Fruit fly (Drosophila melanogaster) whole organism, prepupa: ENCODE measurements around the gene CG6178.

Experiments used
- CG10631 ChIP-seq: fragments of 200-800 bp; sonication (Bioruptor generic); optimal IDR thresholded peaks from 2 replicates; lab custom pipeline; 2016; ENCODE audit warnings: missing biosample characterization, missing genetic modification characterization
- CG10669 ChIP-seq: fragments of 200-800 bp; sonication (Bioruptor generic); optimal IDR thresholded peaks from 3 replicates; lab custom pipeline; 2018; ENCODE audit warnings: missing biosample characterization, mild to moderate bottlenecking, missing genetic modification characterization, moderate library complexity
- CG11294 ChIP-seq: fragments of 200-800 bp; sonication (Bioruptor generic); IDR thresholded peaks from 2 replicates; pipeline ENCODE4 v1.3.6; 2022; ENCODE audit warnings: missing biosample characterization, missing genetic modification characterization
- CG1621 ChIP-seq: fragments of 200-800 bp; sonication (Bioruptor generic); optimal IDR thresholded peaks from 3 replicates; lab custom pipeline; 2018; ENCODE audit warnings: missing biosample characterization, mild to moderate bottlenecking, missing genetic modification characterization
- CG3032 ChIP-seq: fragments of 200-800 bp; optimal IDR thresholded peaks from 2 replicates; lab custom pipeline; 2019; ENCODE audit warnings: missing biosample characterization, mild to moderate bottlenecking, missing genetic modification characterization, moderate library complexity
- CG31627 ChIP-seq: fragments of 200-800 bp; sonication (Bioruptor generic); optimal IDR thresholded peaks from 3 replicates; lab custom pipeline; 2016; ENCODE audit warnings: missing biosample characterization, missing genetic modification characterization
- CG32006 ChIP-seq: fragments of 200-800 bp; sonication (Bioruptor generic); optimal IDR thresholded peaks from 3 replicates; lab custom pipeline; 2017; ENCODE audit warnings: missing biosample characterization, mild to moderate bottlenecking, missing genetic modification characterization
- CG34406 ChIP-seq: fragments of 200-800 bp; sonication (Bioruptor generic); optimal IDR thresholded peaks from 3 replicates; lab custom pipeline; 2016; ENCODE audit warnings: missing biosample characterization, missing genetic modification characterization
- CG6163 ChIP-seq: fragments of 200-800 bp; sonication (Bioruptor generic); IDR thresholded peaks from 3 replicates; pipeline ENCODE4 v1.3.6; 2022; ENCODE audit warnings: missing biosample characterization, missing genetic modification characterization
- CG8119 ChIP-seq: fragments of 200-800 bp; sonication (Bioruptor generic); IDR thresholded peaks from 3 replicates; pipeline ENCODE4 v1.3.6; 2022; ENCODE audit warnings: missing biosample characterization, missing genetic modification characterization
- CG8319 ChIP-seq: fragments of 200-800 bp; sonication (Bioruptor generic); optimal IDR thresholded peaks from 3 replicates; lab custom pipeline; 2016; ENCODE audit warnings: missing biosample characterization, missing genetic modification characterization
- Eip75B ChIP-seq: fragments of 200-800 bp; sonication (Bioruptor generic); optimal IDR thresholded peaks from 3 replicates; lab custom pipeline; 2016; ENCODE audit warnings: missing biosample characterization, missing genetic modification characterization
- Eip78C ChIP-seq: fragments of 200-800 bp; sonication (Bioruptor generic); peaks from one replicate; lab custom pipeline; 2016; ENCODE audit warnings: missing biosample characterization, missing genetic modification characterization
- Ets21C ChIP-seq: fragments of 200-800 bp; sonication (Bioruptor generic); optimal IDR thresholded peaks from 3 replicates; lab custom pipeline; 2016; ENCODE audit warnings: missing biosample characterization, missing genetic modification characterization
- Ets96B ChIP-seq: fragments of 200-800 bp; optimal IDR thresholded peaks from 2 replicates; lab custom pipeline; 2019; ENCODE audit warnings: missing biosample characterization, mild to moderate bottlenecking, missing genetic modification characterization, moderate library complexity
- Gug ChIP-seq: fragments of 200-800 bp; sonication (Bioruptor generic); IDR thresholded peaks from 2 replicates; pipeline ENCODE4 v1.3.6; 2022; ENCODE audit warnings: missing biosample characterization, missing genetic modification characterization
- Hr38 ChIP-seq: sonication (Bioruptor generic); optimal IDR thresholded peaks from 2 replicates; lab custom pipeline; 2016; ENCODE audit warnings: missing biosample characterization, missing genetic modification characterization
- Hr39 ChIP-seq: fragments of 200-800 bp; sonication (Bioruptor generic); optimal IDR thresholded peaks from 2 replicates; lab custom pipeline; 2016; ENCODE audit warnings: missing biosample characterization, missing genetic modification characterization
- Hr4 ChIP-seq: fragments of 200-800 bp; sonication (Bioruptor generic); optimal IDR thresholded peaks from 3 replicates; lab custom pipeline; 2016; ENCODE audit warnings: missing biosample characterization, missing genetic modification characterization
- Lpt ChIP-seq: fragments of 200-800 bp; sonication (Bioruptor generic); optimal IDR thresholded peaks from 3 replicates; lab custom pipeline; 2016; ENCODE audit warnings: missing biosample characterization, missing genetic modification characterization
- Met ChIP-seq: fragments of 200-800 bp; sonication (Bioruptor generic); optimal IDR thresholded peaks from 3 replicates; lab custom pipeline; 2016; ENCODE audit warnings: missing biosample characterization, missing genetic modification characterization
- OdsH ChIP-seq: fragments of 200-800 bp; sonication (Bioruptor generic); optimal IDR thresholded peaks from 3 replicates; lab custom pipeline; 2016; ENCODE audit warnings: missing biosample characterization, missing genetic modification characterization
- Smox ChIP-seq: fragments of 200-800 bp; sonication (Bioruptor generic); optimal IDR thresholded peaks from 3 replicates; lab custom pipeline; 2016; ENCODE audit warnings: missing biosample characterization, missing genetic modification characterization
- Sox102F ChIP-seq: fragments of 200-800 bp; sonication (Bioruptor generic); optimal IDR thresholded peaks from 2 replicates; lab custom pipeline; 2016; ENCODE audit warnings: missing biosample characterization, mild to moderate bottlenecking, missing genetic modification characterization
- Sox14 ChIP-seq: fragments of 200-800 bp; sonication (Bioruptor generic); optimal IDR thresholded peaks from 3 replicates; lab custom pipeline; 2016; ENCODE audit warnings: missing biosample characterization, missing genetic modification characterization
- achi ChIP-seq: fragments of 200-800 bp; sonication (Bioruptor generic); optimal IDR thresholded peaks from 3 replicates; lab custom pipeline; 2016; ENCODE audit warnings: missing biosample characterization, missing genetic modification characterization
- acj6 ChIP-seq: fragments of 200-800 bp; sonication (Bioruptor generic); optimal IDR thresholded peaks from 3 replicates; lab custom pipeline; 2016; ENCODE audit warnings: missing biosample characterization, missing genetic modification characterization
- cyc ChIP-seq: fragments of 200-800 bp; sonication (Bioruptor generic); optimal IDR thresholded peaks from 3 replicates; lab custom pipeline; 2016; ENCODE audit warnings: missing biosample characterization, missing genetic modification characterization
- esn ChIP-seq: fragments of 200-800 bp; sonication (Bioruptor generic); optimal IDR thresholded peaks from 2 replicates; lab custom pipeline; 2016; ENCODE audit warnings: missing biosample characterization, mild to moderate bottlenecking, missing genetic modification characterization, moderate library complexity
- fd59A ChIP-seq: fragments of 200-800 bp; sonication (Bioruptor generic); optimal IDR thresholded peaks from 2 replicates; lab custom pipeline; 2017; ENCODE audit warnings: missing biosample characterization, mild to moderate bottlenecking, missing genetic modification characterization, missing genetic modification reagents
- fd85E ChIP-seq: fragments of 200-800 bp; sonication (Bioruptor generic); optimal IDR thresholded peaks from 3 replicates; lab custom pipeline; 2016; ENCODE audit warnings: missing biosample characterization, missing genetic modification characterization
- fkh ChIP-seq: fragments of 200-800 bp; sonication (Bioruptor generic); optimal IDR thresholded peaks from 3 replicates; lab custom pipeline; 2017; ENCODE audit warnings: missing biosample characterization, mild to moderate bottlenecking, missing genetic modification characterization, moderate library complexity
- lz ChIP-seq: fragments of 200-800 bp; sonication (Bioruptor generic); optimal IDR thresholded peaks from 3 replicates; lab custom pipeline; 2016; ENCODE audit warnings: missing biosample characterization, missing genetic modification characterization
- net ChIP-seq: fragments of 200-800 bp; sonication (Bioruptor generic); optimal IDR thresholded peaks from 3 replicates; lab custom pipeline; 2016; ENCODE audit warnings: missing biosample characterization, missing genetic modification characterization
- pdm3 ChIP-seq: fragments of 200-800 bp; sonication (Bioruptor generic); optimal IDR thresholded peaks from 3 replicates; lab custom pipeline; 2016; ENCODE audit warnings: missing biosample characterization, missing genetic modification characterization
- salr ChIP-seq, 2 experiments: fragments of 200-800 bp; sonication (Bioruptor generic); optimal IDR thresholded peaks; 3 replicates each; lab custom pipeline; 2016 to 2018; ENCODE audit warnings: missing biosample characterization in 2 of 2, missing genetic modification characterization in 2 of 2, mild to moderate bottlenecking in 1 of 2
- ss ChIP-seq, 2 experiments: fragments of 200-800 bp; sonication (Bioruptor generic); optimal IDR thresholded peaks; 2 replicates in 1 of 2; 3 replicates in 1 of 2; lab custom pipeline; 2017 to 2018; ENCODE audit warnings: mild to moderate bottlenecking in 2 of 2, missing biosample characterization in 2 of 2, missing genetic modification characterization in 2 of 2, moderate library complexity in 1 of 2
- svp ChIP-seq: fragments of 200-800 bp; sonication (Bioruptor generic); peaks from one replicate; lab custom pipeline; 2016; ENCODE audit warnings: missing biosample characterization, missing genetic modification characterization
- topi ChIP-seq: fragments of 200-800 bp; sonication (Bioruptor generic); optimal IDR thresholded peaks from 3 replicates; lab custom pipeline; 2016; ENCODE audit warnings: missing biosample characterization, missing genetic modification characterization
- vri ChIP-seq: fragments of 200-800 bp; sonication (Bioruptor generic); optimal IDR thresholded peaks from 3 replicates; lab custom pipeline; 2016; ENCODE audit warnings: missing biosample characterization, mild to moderate bottlenecking, missing genetic modification characterization

Gene CG6178

DNA sequence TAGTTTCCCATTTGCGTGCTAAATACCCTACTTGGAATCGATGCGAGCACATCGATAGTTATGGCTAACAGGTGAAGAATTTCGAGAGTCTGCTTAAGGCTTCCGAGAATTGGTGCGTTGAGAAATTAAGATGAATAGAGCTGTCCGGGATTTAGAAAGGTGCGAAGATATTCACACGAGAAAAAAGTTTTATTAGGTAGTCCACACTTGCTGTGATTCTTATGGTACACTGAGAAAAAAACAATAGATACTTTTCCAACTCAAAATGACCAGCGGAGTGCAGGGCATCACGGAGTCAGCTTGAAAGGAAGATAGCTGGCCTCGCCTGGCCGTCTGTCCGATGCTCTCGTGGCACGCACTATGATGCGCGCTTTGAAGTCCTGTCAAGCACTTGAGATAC, 7.6 kb upstream of the CG6178 start (continued):
- TF ChIP-seq CG10669 (GFP tag; lab: Kevin White, UChicago), result peak; percentile 76
- TF ChIP-seq Gug (GFP tag; lab: Robert Waterston, UW), result peak; percentile 57
- peak; percentile 34 for TF ChIP-seq Lpt (GFP tag; lab: Kevin White, UChicago)
- peak; percentile 80 for TF ChIP-seq svp (GFP tag; lab: Kevin White, UChicago)
- peak; percentile 50 for TF ChIP-seq CG1621
- peak; percentile 58 for TF ChIP-seq Hr39 (GFP tag; lab: Kevin White, UChicago)
- TF ChIP-seq Sox102F (GFP tag; lab: Kevin White, UChicago), result peak; percentile 45
- TF ChIP-seq CG3032 (tag; lab: Kevin White, UChicago), result peak; percentile 76
- TF ChIP-seq topi (GFP tag; lab: Kevin White, UChicago), result peak; percentile 55
- TF ChIP-seq cyc, result peak; percentile 48
- TF ChIP-seq pdm3 (GFP tag; lab: Kevin White, UChicago), result peak; percentile 69
- peak; percentile 68 for TF ChIP-seq achi
- no peak for TF ChIP-seq CG8319 (GFP tag; lab: Kevin White, UChicago)
- TF ChIP-seq salr (GFP tag; optimal IDR thresholded peaks at IDR 0.05; lab: Kevin White, UChicago), result peak; percentile 36 to 79
- peak; percentile 11 for TF ChIP-seq Ets21C
- TF ChIP-seq fkh, result no peak

DNA sequence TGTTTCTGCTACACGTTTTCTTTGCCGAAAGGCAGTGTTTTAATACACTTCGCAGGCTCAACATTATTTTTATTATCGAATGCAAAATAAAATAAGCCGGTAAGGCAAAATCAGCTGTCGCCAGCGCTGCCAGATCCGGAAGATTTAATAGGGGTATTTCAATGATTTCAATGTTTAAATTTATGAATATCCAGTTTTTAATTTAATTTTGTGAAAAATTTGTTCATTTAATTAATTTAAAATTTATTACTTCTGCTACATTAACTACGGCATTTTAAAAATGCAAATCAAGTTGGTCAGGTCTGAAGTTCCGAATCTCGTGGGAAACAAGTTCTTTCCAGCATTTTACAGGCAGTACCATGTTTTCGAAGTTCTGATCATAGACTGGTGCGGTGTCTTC, 3.3 kb upstream of the CG6178 start, which contains the start of gene Slimp:
TSS of gene Slimp (minus strand) at position 130 of the 400 bp plus-strand sequence.
- TF ChIP-seq CG8119 (GFP tag; lab: Robert Waterston, UW) (0 out of 3 replicates have a peak, but pooled peaks have one; percentile 15), net (GFP tag; lab: Kevin White, UChicago) (no peak), acj6 (GFP tag; lab: Kevin White, UChicago) (peak; percentile 42), CG6163 (peak; percentile 53; the same call in 1 of the 3 replicates), Eip78C (GFP tag; lab: Kevin White, UChicago) (peak; percentile 83), CG3032 (tag; lab: Kevin White, UChicago) (peak; percentile 14), OdsH (GFP tag; lab: Kevin White, UChicago) (peak; percentile 33), esn (GFP tag; lab: Kevin White, UChicago) (peak; percentile 55), Smox (GFP tag; lab: Kevin White, UChicago) (peak; percentile 37), lz (GFP tag; lab: Kevin White, UChicago) (peak; percentile 40), fd59A (GFP tag; lab: Kevin White, UChicago) (no peak), CG11294 (GFP tag; lab: Robert Waterston, UW) (no peak), CG10631 (GFP tag; lab: Kevin White, UChicago) (peak; percentile 15), vri (GFP tag; lab: Kevin White, UChicago) (peak; percentile 46), Met (GFP tag; lab: Kevin White, UChicago) (peak; percentile 43), svp (GFP tag; lab: Kevin White, UChicago) (peak; percentile 76), Lpt (GFP tag; lab: Kevin White, UChicago) (no peak), Hr39 (GFP tag; lab: Kevin White, UChicago) (peak; percentile 1), achi (peak; percentile 26), Eip75B (peak; percentile 18), CG31627 (GFP tag; lab: Kevin White, UChicago) (peak; percentile 27), Ets96B (tag; lab: Kevin White, UChicago) (peak; percentile 3), pdm3 (GFP tag; lab: Kevin White, UChicago) (peak; percentile 52), fd85E (GFP tag; lab: Kevin White, UChicago) (no peak), ss (GFP tag; optimal IDR thresholded peaks at IDR 0.05; lab: Kevin White, UChicago) (no peak), CG32006 (GFP tag; lab: Kevin White, UChicago) (peak; percentile 13), topi (GFP tag; lab: Kevin White, UChicago) (peak; percentile 29), CG34406 (GFP tag; lab: Kevin White, UChicago) (peak; percentile 10), Sox14 (GFP tag; lab: Kevin White, UChicago) (peak; percentile 5), Hr38 (GFP tag; lab: Kevin White, UChicago) (no peak), Hr4 (GFP tag; lab: Kevin White, UChicago) (peak; percentile 46)
